Worm (Caenorhabditis elegans) whole organism, L3 larva: ENCODE measurements around the gene mig-22.

Experiments
- egl-27 ChIP-seq: sonication (generic microtip); optimal IDR thresholded peaks from 4 replicates; lab custom pipeline; 2017; ENCODE audit warnings: missing biosample characterization, missing genetic modification reagents, missing genetic modification characterization
- mdl-1 ChIP-seq: fragments of 150-350 bp; optimal IDR thresholded peaks from 2 replicates; lab custom pipeline; 2014; ENCODE audit warnings: missing biosample characterization, missing genetic modification characterization
- pha-4 ChIP-seq: fragments of 150-350 bp; optimal IDR thresholded peaks from 2 replicates; lab custom pipeline; 2014; ENCODE audit warnings: missing biosample characterization, missing genetic modification reagents, missing genetic modification characterization
- ztf-4 ChIP-seq: fragments of 150-350 bp; optimal IDR thresholded peaks from 2 replicates; lab custom pipeline; 2014; ENCODE audit warnings: missing biosample characterization, missing genetic modification characterization

ce11 chrIII:8731310-8731709, 35.8 kb downstream of the mig-22 start, which contains the start of gene ZK370.4:
- TF ChIP-seq egl-27 (tag; lab: Kevin White, UChicago) (no peak), mdl-1 (tag; lab: Kevin White, UChicago) (no peak), pha-4 (tag; lab: Kevin White, UChicago) (no peak), ztf-4 (tag; lab: Kevin White, UChicago) (no peak)
